Fruit fly (Drosophila melanogaster): ENCODE results near the gene CG8774.

DNA sequence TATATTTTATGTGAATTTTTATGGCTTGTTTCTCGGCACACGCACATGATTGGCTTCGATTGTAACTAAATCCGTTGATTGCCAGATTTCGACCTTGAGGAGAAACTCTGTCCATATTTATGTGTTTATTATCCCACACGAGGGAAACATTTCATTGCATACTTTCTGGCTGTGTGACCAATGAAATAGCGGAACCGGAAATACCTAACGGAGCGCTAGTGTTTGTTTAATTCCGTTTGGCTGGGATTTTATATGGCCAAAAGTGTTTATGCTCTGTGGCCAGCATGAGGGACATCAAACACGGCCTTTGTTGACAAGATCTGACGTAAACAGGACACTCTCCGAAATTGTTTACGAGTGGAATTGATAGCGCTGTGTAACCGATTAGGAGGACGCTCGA is 21.3 kb downstream of the CG8774 start:
- no peak for TF ChIP-seq psq (optimal IDR thresholded peaks at IDR 0.05)
- no peak for TF ChIP-seq Myc (optimal IDR thresholded peaks at IDR 0.05)
- TF ChIP-seq h (optimal IDR thresholded peaks at IDR 0.05), result no peak
- TF ChIP-seq ttk (optimal IDR thresholded peaks at IDR 0.05), result no peak
- TF ChIP-seq insv (optimal IDR thresholded peaks at IDR 0.05), result no peak

Measured in Kc167 (cell line).